Fruit fly (Drosophila melanogaster) whole organism, embryonic: ENCODE data around the gene Dhc62B.

Experiments used
- Awh ChIP-seq: fragments of 200-800 bp; sonication (Bioruptor generic); IDR thresholded peaks from 2 replicates; pipeline ENCODE4, ENCODE4 v1.3.6; 2022; ENCODE audit warnings: missing biosample characterization, missing genetic modification characterization
- Blimp-1 ChIP-seq: fragments of 200-800 bp; sonication (Bioruptor generic); optimal IDR thresholded peaks from 3 replicates; lab custom pipeline; 2018; ENCODE audit warnings: missing biosample characterization, missing genetic modification characterization, mild to moderate bottlenecking, moderate library complexity, missing genetic modification reagents
- BtbVII ChIP-seq: fragments of 200-800 bp; sonication (Bioruptor generic); optimal IDR thresholded peaks from 3 replicates; lab custom pipeline; 2017; ENCODE audit warnings: missing biosample characterization, mild to moderate bottlenecking, missing genetic modification characterization
- CG1024 ChIP-seq: fragments of 200-800 bp; sonication (Bioruptor generic); IDR thresholded peaks from 2 replicates; pipeline ENCODE4 v1.3.6; 2022; ENCODE audit warnings: missing biosample characterization, missing genetic modification characterization
- CG10366 ChIP-seq: fragments of 200-800 bp; sonication (Bioruptor generic); IDR thresholded peaks from 2 replicates; pipeline ENCODE4 v1.3.6; 2022; ENCODE audit warnings: missing biosample characterization, missing genetic modification characterization
- CG10959 ChIP-seq: fragments of 200-800 bp; sonication (Bioruptor generic); IDR thresholded peaks from 2 replicates; pipeline ENCODE4 v1.3.6; 2022; ENCODE audit warnings: missing biosample characterization, missing genetic modification characterization
- CG11085 ChIP-seq: fragments of 200-800 bp; sonication (Bioruptor generic); IDR thresholded peaks from 2 replicates; pipeline ENCODE4 v1.3.6; 2022; ENCODE audit warnings: missing biosample characterization, missing genetic modification characterization
- CG11093 ChIP-seq: fragments of 200-800 bp; sonication (Bioruptor generic); IDR thresholded peaks from 3 replicates; pipeline ENCODE4 v1.3.6; 2022; ENCODE audit warnings: missing biosample characterization, missing genetic modification characterization
- CG11398 ChIP-seq: fragments of 200-800 bp; sonication (Bioruptor generic); optimal IDR thresholded peaks from 2 replicates; lab custom pipeline; 2016; ENCODE audit warnings: missing biosample characterization, missing genetic modification characterization
- CG11696 ChIP-seq: fragments of 200-800 bp; sonication (Bioruptor generic); IDR thresholded peaks from 2 replicates; pipeline ENCODE4 v1.3.6; 2022; ENCODE audit warnings: missing biosample characterization, missing genetic modification characterization
- CG12744 ChIP-seq: fragments of 200-800 bp; sonication (Bioruptor generic); optimal IDR thresholded peaks from 2 replicates; lab custom pipeline; 2016; ENCODE audit warnings: missing biosample characterization, missing genetic modification characterization
- CG14441 ChIP-seq: fragments of 200-800 bp; sonication (Bioruptor generic); IDR thresholded peaks from 2 replicates; pipeline ENCODE4 v1.3.6; 2022; ENCODE audit warnings: missing biosample characterization, missing genetic modification characterization
- CG14667 ChIP-seq: fragments of 200-800 bp; sonication (Bioruptor generic); IDR thresholded peaks from 2 replicates; pipeline ENCODE4 v1.3.6; 2022; ENCODE audit warnings: missing biosample characterization, missing genetic modification characterization
- CG14710 ChIP-seq: fragments of 200-800 bp; sonication (Bioruptor generic); optimal IDR thresholded peaks from 3 replicates; lab custom pipeline; 2019; ENCODE audit warnings: missing biosample characterization, mild to moderate bottlenecking, missing genetic modification characterization, moderate library complexity
- CG17829 ChIP-seq: fragments of 200-800 bp; optimal IDR thresholded peaks from 2 replicates; lab custom pipeline; 2019; ENCODE audit warnings: missing biosample characterization, mild to moderate bottlenecking, missing genetic modification characterization, moderate library complexity
- CG2875 ChIP-seq: fragments of 200-800 bp; sonication (Bioruptor generic); optimal IDR thresholded peaks from 2 replicates; lab custom pipeline; 2017; ENCODE audit warnings: missing biosample characterization, mild to moderate bottlenecking, missing genetic modification characterization, missing genetic modification reagents
- CG32767 ChIP-seq: fragments of 200-800 bp; sonication (Bioruptor generic); IDR thresholded peaks from 2 replicates; pipeline ENCODE4 v1.3.6; 2022; ENCODE audit warnings: missing biosample characterization, missing genetic modification characterization
- CG4282 ChIP-seq: fragments of 200-800 bp; sonication (Bioruptor generic); optimal IDR thresholded peaks from 2 replicates; lab custom pipeline; 2016; ENCODE audit warnings: missing biosample characterization, missing genetic modification characterization
- CG6854 ChIP-seq: fragments of 200-800 bp; sonication (Bioruptor generic); optimal IDR thresholded peaks from 3 replicates; lab custom pipeline; 2017; ENCODE audit warnings: missing biosample characterization, mild to moderate bottlenecking, missing genetic modification characterization
- CG8388 ChIP-seq: fragments of 200-800 bp; sonication (Bioruptor generic); optimal IDR thresholded peaks from 2 replicates; lab custom pipeline; 2019; ENCODE audit warnings: missing biosample characterization, mild to moderate bottlenecking, missing genetic modification characterization, moderate library complexity
- CG8765 ChIP-seq: fragments of 200-800 bp; sonication (Bioruptor generic); IDR thresholded peaks from 2 replicates; pipeline ENCODE4 v1.3.6; 2022; ENCODE audit warnings: missing biosample characterization, missing genetic modification characterization
- D ChIP-seq, 2 experiments: fragments of 200-800 bp in 1 of 2; fragments of >200 bp in 1 of 2; sonication (Bioruptor generic) in 1 of 2; optimal IDR thresholded peaks; 2 replicates in 1 of 2; 3 replicates in 1 of 2; lab custom pipeline; 2017; ENCODE audit warnings: mild to moderate bottlenecking in 1 of 2, missing biosample characterization in 1 of 2, missing genetic modification characterization in 1 of 2, missing genetic modification reagents in 1 of 2
- D19B ChIP-seq: fragments of 200-800 bp; sonication (Bioruptor generic); optimal IDR thresholded peaks from 2 replicates; lab custom pipeline; 2017; ENCODE audit warnings: missing biosample characterization, mild to moderate bottlenecking, missing genetic modification characterization
- H15 ChIP-seq: fragments of 200-800 bp; sonication (Bioruptor generic); IDR thresholded peaks from 3 replicates; pipeline ENCODE4 v1.3.6; 2022; ENCODE audit warnings: missing biosample characterization, missing genetic modification characterization
- HLH54F ChIP-seq: fragments of 200-800 bp; sonication (Bioruptor generic); optimal IDR thresholded peaks from 3 replicates; lab custom pipeline; 2016; ENCODE audit warnings: missing biosample characterization, missing genetic modification characterization
- Hmx ChIP-seq: fragments of 200-800 bp; sonication (Bioruptor generic); optimal IDR thresholded peaks from 2 replicates; lab custom pipeline; 2016; ENCODE audit warnings: missing biosample characterization, missing genetic modification characterization
- Oli ChIP-seq: fragments of 200-800 bp; sonication (Bioruptor generic); optimal IDR thresholded peaks from 2 replicates; lab custom pipeline; 2018; ENCODE audit warnings: missing biosample characterization, mild to moderate bottlenecking, missing genetic modification characterization, moderate library complexity
- Ptx1 ChIP-seq: fragments of 200-800 bp; sonication (Bioruptor generic); IDR thresholded peaks from 2 replicates; pipeline ENCODE4 v1.3.6; 2022; ENCODE audit warnings: missing biosample characterization, missing genetic modification characterization
- Sin3A ChIP-seq: fragments of >200 bp; optimal IDR thresholded peaks from 2 replicates; lab custom pipeline; 2018
- Sry-β ChIP-seq: fragments of 200-800 bp; sonication (Bioruptor generic); optimal IDR thresholded peaks from 2 replicates; lab custom pipeline; 2018; ENCODE audit warnings: missing biosample characterization, mild to moderate bottlenecking, missing genetic modification characterization, moderate library complexity
- Sry-δ ChIP-seq: fragments of 200-800 bp; sonication (Bioruptor generic); optimal IDR thresholded peaks from 2 replicates; lab custom pipeline; 2016; ENCODE audit warnings: missing biosample characterization, missing genetic modification characterization
- Xrp1 ChIP-seq: fragments of 200-800 bp; sonication (Bioruptor generic); IDR thresholded peaks from 2 replicates; pipeline ENCODE4 v1.3.6; 2022; ENCODE audit warnings: missing biosample characterization, missing genetic modification characterization
- ab ChIP-seq: fragments of 200-800 bp; sonication (Bioruptor generic); optimal IDR thresholded peaks from 2 replicates; lab custom pipeline; 2016; ENCODE audit warnings: missing biosample characterization, missing genetic modification characterization
- ac ChIP-seq: fragments of 200-800 bp; sonication (Bioruptor generic); optimal IDR thresholded peaks from 3 replicates; lab custom pipeline; 2017; ENCODE audit warnings: missing biosample characterization, mild to moderate bottlenecking, missing genetic modification characterization
- caup ChIP-seq: fragments of 200-800 bp; sonication (Bioruptor generic); optimal IDR thresholded peaks from 3 replicates; lab custom pipeline; 2017; ENCODE audit warnings: missing biosample characterization, mild to moderate bottlenecking, missing genetic modification characterization, moderate library complexity; ENCODE audit not compliant: severe bottlenecking
- disco-r ChIP-seq: fragments of 200-800 bp; sonication (Bioruptor generic); optimal IDR thresholded peaks from 2 replicates; lab custom pipeline; 2016; ENCODE audit warnings: missing biosample characterization, missing genetic modification characterization
- hth ChIP-seq: fragments of >200 bp; optimal IDR thresholded peaks from 2 replicates; lab custom pipeline; 2017; ENCODE audit warnings: inconsistent platforms
- insv ChIP-seq, 2 experiments: fragments of 200-800 bp; sonication (Bioruptor generic); optimal IDR thresholded peaks; 3 replicates each; lab custom pipeline; 2016 to 2018; ENCODE audit warnings: missing biosample characterization in 2 of 2, missing genetic modification characterization in 2 of 2
- lola ChIP-seq, 3 experiments: fragments of >200 bp in 2 of 3; fragments of 200-800 bp in 1 of 3; sonication (Bioruptor generic) in 1 of 3; optimal IDR thresholded peaks; 2 replicates each; lab custom pipeline; 2017 to 2019; ENCODE audit warnings: missing biosample characterization in 3 of 3, missing genetic modification characterization in 3 of 3, mild to moderate bottlenecking in 1 of 3, moderate library complexity in 1 of 3
- lov ChIP-seq, 2 experiments: fragments of 200-800 bp in 1 of 2; fragments of >200 bp in 1 of 2; sonication (Bioruptor generic) in 1 of 2; IDR thresholded peaks in 1 of 2; optimal IDR thresholded peaks in 1 of 2; 2 replicates in 1 of 2; 3 replicates in 1 of 2; pipeline versions ENCODE4 v1.3.6 to Lab custom; 2017 to 2022; ENCODE audit warnings: missing biosample characterization in 1 of 2, missing genetic modification characterization in 1 of 2
- pan ChIP-seq, 4 experiments: fragments of >200 bp in 3 of 4; fragments of 200-800 bp in 1 of 4; sonication (Bioruptor generic) in 1 of 4; optimal IDR thresholded peaks in 3 of 4; IDR thresholded peaks in 1 of 4; 2 replicates each; pipeline versions ENCODE4 v1.3.6 to Lab custom; 2017 to 2022; ENCODE audit warnings: missing biosample characterization in 2 of 4, missing genetic modification characterization in 2 of 4, mixed read lengths in 1 of 4
- repo ChIP-seq: fragments of 200-800 bp; sonication (Bioruptor generic); optimal IDR thresholded peaks from 2 replicates; lab custom pipeline; 2016; ENCODE audit warnings: missing biosample characterization, missing genetic modification characterization
- rib ChIP-seq: fragments of 200-800 bp; sonication (Bioruptor generic); IDR thresholded peaks from 2 replicates; pipeline ENCODE4 v1.3.6; 2022; ENCODE audit warnings: missing biosample characterization, missing genetic modification characterization
- sens ChIP-seq: fragments of 200-800 bp; sonication (Bioruptor generic); peaks from one replicate; lab custom pipeline; 2016; ENCODE audit warnings: missing biosample characterization, missing genetic modification characterization
- sqz ChIP-seq: fragments of 200-800 bp; sonication (Bioruptor generic); optimal IDR thresholded peaks from 3 replicates; lab custom pipeline; 2018; ENCODE audit warnings: missing biosample characterization, mild to moderate bottlenecking, missing genetic modification characterization
- ssp ChIP-seq: fragments of 200-800 bp; sonication (Bioruptor generic); IDR thresholded peaks from 2 replicates; pipeline ENCODE4 v1.3.6; 2022; ENCODE audit warnings: missing biosample characterization, missing genetic modification characterization
- trem ChIP-seq: fragments of 200-800 bp; optimal IDR thresholded peaks from 3 replicates; lab custom pipeline; 2019; ENCODE audit warnings: missing biosample characterization, mild to moderate bottlenecking, missing genetic modification characterization, moderate library complexity
- unc-4 ChIP-seq: fragments of 200-800 bp; sonication (Bioruptor generic); IDR thresholded peaks from 2 replicates; pipeline ENCODE4 v1.3.6; 2022; ENCODE audit warnings: missing biosample characterization, missing genetic modification characterization; ENCODE audit not compliant: partially characterized antibody

Gene Dhc62B

dm6 chr3L:1740129-1740975, 31.2 kb downstream of the Dhc62B start (continued):
- TF ChIP-seq CG11085 (peak; percentile 67; the same call in 1 of the 2 replicates), CG4282 (GFP tag; lab: Kevin White, UChicago) (no peak), lov (optimal IDR thresholded peaks at IDR 0.05; lab: Kevin White, UChicago) (no peak), lov (GFP tag; IDR thresholded peaks at IDR 0.05; lab: Robert Waterston, UW) (0 out of 3 replicates have a peak, but pooled peaks have one; percentile 23), CG8765 (GFP tag; lab: Robert Waterston, UW) (no peak), BtbVII (no peak), trem (tag; lab: Kevin White, UChicago) (no peak), CG14710 (tag; lab: Kevin White, UChicago) (no peak), CG11093 (GFP tag; lab: Robert Waterston, UW) (0 out of 3 replicates have a peak, but pooled peaks have one; percentile 41), D19B (GFP tag; lab: Kevin White, UChicago) (peak; percentile 17), CG14441 (GFP tag; lab: Robert Waterston, UW) (peak; percentile 90), CG14667 (GFP tag; lab: Robert Waterston, UW) (peak; percentile 43; the same call in 1 of the 2 replicates), lola (GFP tag; optimal IDR thresholded peaks at IDR 0.05; lab: Kevin White, UChicago) (no peak), disco-r (GFP tag; lab: Kevin White, UChicago) (no peak), pan (optimal IDR thresholded peaks at IDR 0.05; lab: Kevin White, UChicago) (no peak), pan (GFP tag; optimal IDR thresholded peaks at IDR 0.05 in 1 of 2, IDR thresholded peaks at IDR 0.05 in 1 of 2) (peak in 1 of 2 experiments; percentile 86), CG6854 (GFP tag; lab: Kevin White, UChicago) (no peak), Sin3A (lab: Kevin White, UChicago) (no peak), Hmx (GFP tag; lab: Kevin White, UChicago) (peak; percentile 46), Sry-δ (GFP tag; lab: Kevin White, UChicago) (no peak), Awh (GFP tag; lab: Robert Waterston, UW) (peak; percentile 74), H15 (GFP tag; lab: Robert Waterston, UW) (peak; percentile 71), sqz (GFP tag; lab: Kevin White, UChicago) (no peak), CG10366 (peak; percentile 83), Xrp1 (peak; percentile 63), CG12744 (GFP tag; lab: Kevin White, UChicago) (peak; percentile 32), ab (GFP tag; lab: Kevin White, UChicago) (peak; percentile 26), caup (peak; percentile 14), Sry-β (GFP tag; lab: Kevin White, UChicago) (no peak), insv (GFP tag; optimal IDR thresholded peaks at IDR 0.05; lab: Kevin White, UChicago) (no peak), rib (GFP tag; lab: Robert Waterston, UW) (0 out of 2 replicates have a peak, but pooled peaks have one; percentile 26), CG11398 (peak; percentile 9), CG8388 (GFP tag; lab: Kevin White, UChicago) (peak; percentile 2), HLH54F (GFP tag; lab: Kevin White, UChicago) (peak; percentile 66), CG11696 (peak; percentile 32; the same call in 1 of the 2 replicates), CG32767 (GFP tag; lab: Robert Waterston, UW) (peak; percentile 53; the same call in 1 of the 2 replicates), ssp (peak; percentile 61), CG10959 (GFP tag; lab: Robert Waterston, UW) (no peak), Ptx1 (peak; percentile 89), CG2875 (GFP tag; lab: Kevin White, UChicago) (no peak), D (optimal IDR thresholded peaks at IDR 0.05; lab: Kevin White, UChicago) (no peak), D (GFP tag; optimal IDR thresholded peaks at IDR 0.05; lab: Kevin White, UChicago) (no peak), CG17829 (tag; lab: Kevin White, UChicago) (peak; percentile 18), ac (no peak), Oli (tag; lab: Kevin White, UChicago) (peak; percentile 83), sens (GFP tag; lab: Kevin White, UChicago) (peak; percentile 86), Blimp-1 (GFP tag; lab: Kevin White, UChicago) (no peak), CG1024 (GFP tag; lab: Robert Waterston, UW) (no peak), unc-4 (GFP tag; lab: Robert Waterston, UW) (no peak), repo (no peak), hth (no peak)
